Fruit fly (Drosophila melanogaster) whole organism, prepupa: Measurements from ENCODE around the gene sba.
A peak's percentile ranks its signal among the peaks of the same experiment; 100 is the strongest.

Experiments used
- Blimp-1 ChIP-seq: fragments of 200-800 bp; sonication (Bioruptor generic); optimal IDR thresholded peaks from 3 replicates; lab custom pipeline; 2017; ENCODE audit warnings: missing biosample characterization, missing genetic modification characterization, mild to moderate bottlenecking, moderate library complexity, missing genetic modification reagents
- CG10631 ChIP-seq: fragments of 200-800 bp; sonication (Bioruptor generic); optimal IDR thresholded peaks from 2 replicates; lab custom pipeline; 2016; ENCODE audit warnings: missing biosample characterization, missing genetic modification characterization
- CG10669 ChIP-seq: fragments of 200-800 bp; sonication (Bioruptor generic); optimal IDR thresholded peaks from 3 replicates; lab custom pipeline; 2018; ENCODE audit warnings: missing biosample characterization, mild to moderate bottlenecking, missing genetic modification characterization, moderate library complexity
- CG11902 ChIP-seq: fragments of 200-800 bp; sonication (Bioruptor generic); optimal IDR thresholded peaks from 3 replicates; lab custom pipeline; 2016; ENCODE audit warnings: missing biosample characterization, missing genetic modification characterization
- CG15336 ChIP-seq: fragments of 200-800 bp; sonication (Bioruptor generic); IDR thresholded peaks from 2 replicates; pipeline ENCODE4 v1.3.6; 2022; ENCODE audit warnings: missing biosample characterization, missing genetic modification characterization
- CG1621 ChIP-seq: fragments of 200-800 bp; sonication (Bioruptor generic); optimal IDR thresholded peaks from 3 replicates; lab custom pipeline; 2018; ENCODE audit warnings: missing biosample characterization, mild to moderate bottlenecking, missing genetic modification characterization
- CG3032 ChIP-seq: fragments of 200-800 bp; optimal IDR thresholded peaks from 2 replicates; lab custom pipeline; 2019; ENCODE audit warnings: missing biosample characterization, mild to moderate bottlenecking, missing genetic modification characterization, moderate library complexity
- CG31627 ChIP-seq: fragments of 200-800 bp; sonication (Bioruptor generic); optimal IDR thresholded peaks from 3 replicates; lab custom pipeline; 2016; ENCODE audit warnings: missing biosample characterization, missing genetic modification characterization
- CG32006 ChIP-seq: fragments of 200-800 bp; sonication (Bioruptor generic); optimal IDR thresholded peaks from 3 replicates; lab custom pipeline; 2017; ENCODE audit warnings: missing biosample characterization, mild to moderate bottlenecking, missing genetic modification characterization
- CG34406 ChIP-seq: fragments of 200-800 bp; sonication (Bioruptor generic); optimal IDR thresholded peaks from 3 replicates; lab custom pipeline; 2016; ENCODE audit warnings: missing biosample characterization, missing genetic modification characterization
- CG3919 ChIP-seq: fragments of 200-800 bp; sonication (Bioruptor generic); optimal IDR thresholded peaks from 3 replicates; lab custom pipeline; 2016; ENCODE audit warnings: missing biosample characterization, missing genetic modification characterization
- CG4318 ChIP-seq: fragments of 200-800 bp; sonication (Bioruptor generic); optimal IDR thresholded peaks from 3 replicates; lab custom pipeline; 2017; ENCODE audit warnings: missing biosample characterization, mild to moderate bottlenecking, missing genetic modification characterization
- CG6163 ChIP-seq: fragments of 200-800 bp; sonication (Bioruptor generic); IDR thresholded peaks from 3 replicates; pipeline ENCODE4 v1.3.6; 2022; ENCODE audit warnings: missing biosample characterization, missing genetic modification characterization
- CG6276 ChIP-seq: fragments of 200-800 bp; sonication (Bioruptor generic); optimal IDR thresholded peaks from 2 replicates; lab custom pipeline; 2017; ENCODE audit warnings: missing biosample characterization, mild to moderate bottlenecking, missing genetic modification characterization
- CG6808 ChIP-seq: fragments of 200-800 bp; sonication (Bioruptor generic); optimal IDR thresholded peaks from 3 replicates; lab custom pipeline; 2017; ENCODE audit warnings: missing biosample characterization, missing genetic modification characterization, mild to moderate bottlenecking, moderate library complexity, missing genetic modification reagents
- CG8119 ChIP-seq: fragments of 200-800 bp; sonication (Bioruptor generic); IDR thresholded peaks from 3 replicates; pipeline ENCODE4 v1.3.6; 2022; ENCODE audit warnings: missing biosample characterization, missing genetic modification characterization
- CG8632 ChIP-seq: fragments of 200-800 bp; sonication (Bioruptor generic); optimal IDR thresholded peaks from 3 replicates; lab custom pipeline; 2016; ENCODE audit warnings: missing biosample characterization, missing genetic modification characterization
- CG9139 ChIP-seq: fragments of 200-800 bp; sonication (Bioruptor generic); optimal IDR thresholded peaks from 3 replicates; lab custom pipeline; 2017; ENCODE audit warnings: missing biosample characterization, mild to moderate bottlenecking, missing genetic modification characterization
- Eip75B ChIP-seq: fragments of 200-800 bp; sonication (Bioruptor generic); optimal IDR thresholded peaks from 3 replicates; lab custom pipeline; 2016; ENCODE audit warnings: missing biosample characterization, missing genetic modification characterization
- Eip78C ChIP-seq: fragments of 200-800 bp; sonication (Bioruptor generic); peaks from one replicate; lab custom pipeline; 2016; ENCODE audit warnings: missing biosample characterization, missing genetic modification characterization
- Eip93F ChIP-seq: fragments of 200-800 bp; sonication (Bioruptor generic); optimal IDR thresholded peaks from 2 replicates; lab custom pipeline; 2016; ENCODE audit warnings: missing biosample characterization, mild to moderate bottlenecking, missing genetic modification characterization
- Ets21C ChIP-seq: fragments of 200-800 bp; sonication (Bioruptor generic); optimal IDR thresholded peaks from 3 replicates; lab custom pipeline; 2016; ENCODE audit warnings: missing biosample characterization, missing genetic modification characterization
- Ets96B ChIP-seq: fragments of 200-800 bp; optimal IDR thresholded peaks from 2 replicates; lab custom pipeline; 2019; ENCODE audit warnings: missing biosample characterization, mild to moderate bottlenecking, missing genetic modification characterization, moderate library complexity
- Gug ChIP-seq: fragments of 200-800 bp; sonication (Bioruptor generic); IDR thresholded peaks from 2 replicates; pipeline ENCODE4 v1.3.6; 2022; ENCODE audit warnings: missing biosample characterization, missing genetic modification characterization
- Hr38 ChIP-seq: sonication (Bioruptor generic); optimal IDR thresholded peaks from 2 replicates; lab custom pipeline; 2016; ENCODE audit warnings: missing biosample characterization, missing genetic modification characterization
- Hr39 ChIP-seq: fragments of 200-800 bp; sonication (Bioruptor generic); optimal IDR thresholded peaks from 2 replicates; lab custom pipeline; 2016; ENCODE audit warnings: missing biosample characterization, missing genetic modification characterization
- Hr4 ChIP-seq: fragments of 200-800 bp; sonication (Bioruptor generic); optimal IDR thresholded peaks from 3 replicates; lab custom pipeline; 2016; ENCODE audit warnings: missing biosample characterization, missing genetic modification characterization
- OdsH ChIP-seq: fragments of 200-800 bp; sonication (Bioruptor generic); optimal IDR thresholded peaks from 3 replicates; lab custom pipeline; 2016; ENCODE audit warnings: missing biosample characterization, missing genetic modification characterization
- Smox ChIP-seq: fragments of 200-800 bp; sonication (Bioruptor generic); optimal IDR thresholded peaks from 3 replicates; lab custom pipeline; 2016; ENCODE audit warnings: missing biosample characterization, missing genetic modification characterization
- Sox102F ChIP-seq: fragments of 200-800 bp; sonication (Bioruptor generic); optimal IDR thresholded peaks from 2 replicates; lab custom pipeline; 2016; ENCODE audit warnings: missing biosample characterization, mild to moderate bottlenecking, missing genetic modification characterization
- Sox14 ChIP-seq: fragments of 200-800 bp; sonication (Bioruptor generic); optimal IDR thresholded peaks from 3 replicates; lab custom pipeline; 2016; ENCODE audit warnings: missing biosample characterization, missing genetic modification characterization
- Sox15 ChIP-seq: fragments of 200-800 bp; sonication (Bioruptor generic); optimal IDR thresholded peaks from 3 replicates; lab custom pipeline; 2016; ENCODE audit warnings: missing biosample characterization, missing genetic modification characterization
- achi ChIP-seq: fragments of 200-800 bp; sonication (Bioruptor generic); optimal IDR thresholded peaks from 3 replicates; lab custom pipeline; 2016; ENCODE audit warnings: missing biosample characterization, missing genetic modification characterization
- dac ChIP-seq: fragments of 200-800 bp; sonication (Bioruptor generic); optimal IDR thresholded peaks from 2 replicates; lab custom pipeline; 2017; ENCODE audit warnings: missing biosample characterization, mild to moderate bottlenecking, missing genetic modification characterization
- dsx ChIP-seq: fragments of 200-800 bp; optimal IDR thresholded peaks from 3 replicates; lab custom pipeline; 2019; ENCODE audit warnings: missing biosample characterization, mild to moderate bottlenecking, missing genetic modification characterization, moderate library complexity; ENCODE audit not compliant: poor library complexity, severe bottlenecking
- eg ChIP-seq: fragments of 200-800 bp; sonication (Bioruptor generic); IDR thresholded peaks from 3 replicates; pipeline ENCODE4 v1.3.6; 2022; ENCODE audit warnings: missing biosample characterization, missing genetic modification characterization
- esn ChIP-seq: fragments of 200-800 bp; sonication (Bioruptor generic); optimal IDR thresholded peaks from 2 replicates; lab custom pipeline; 2016; ENCODE audit warnings: missing biosample characterization, mild to moderate bottlenecking, missing genetic modification characterization, moderate library complexity
- fd59A ChIP-seq: fragments of 200-800 bp; sonication (Bioruptor generic); optimal IDR thresholded peaks from 2 replicates; lab custom pipeline; 2017; ENCODE audit warnings: missing biosample characterization, mild to moderate bottlenecking, missing genetic modification characterization, missing genetic modification reagents
- fd85E ChIP-seq: fragments of 200-800 bp; sonication (Bioruptor generic); optimal IDR thresholded peaks from 3 replicates; lab custom pipeline; 2016; ENCODE audit warnings: missing biosample characterization, missing genetic modification characterization
- fkh ChIP-seq: fragments of 200-800 bp; sonication (Bioruptor generic); optimal IDR thresholded peaks from 3 replicates; lab custom pipeline; 2017; ENCODE audit warnings: missing biosample characterization, mild to moderate bottlenecking, missing genetic modification characterization, moderate library complexity
- lz ChIP-seq: fragments of 200-800 bp; sonication (Bioruptor generic); optimal IDR thresholded peaks from 3 replicates; lab custom pipeline; 2016; ENCODE audit warnings: missing biosample characterization, missing genetic modification characterization
- pdm3 ChIP-seq: fragments of 200-800 bp; sonication (Bioruptor generic); optimal IDR thresholded peaks from 3 replicates; lab custom pipeline; 2016; ENCODE audit warnings: missing biosample characterization, missing genetic modification characterization
- spab ChIP-seq: fragments of 200-800 bp; sonication (Bioruptor generic); optimal IDR thresholded peaks from 2 replicates; lab custom pipeline; 2017; ENCODE audit warnings: missing biosample characterization, mild to moderate bottlenecking, missing genetic modification characterization, missing genetic modification reagents
- ss ChIP-seq, 2 experiments: fragments of 200-800 bp; sonication (Bioruptor generic); optimal IDR thresholded peaks; 2 replicates in 1 of 2; 3 replicates in 1 of 2; lab custom pipeline; 2017 to 2018; ENCODE audit warnings: mild to moderate bottlenecking in 2 of 2, missing biosample characterization in 2 of 2, missing genetic modification characterization in 2 of 2, moderate library complexity in 1 of 2
- svp ChIP-seq: fragments of 200-800 bp; sonication (Bioruptor generic); peaks from one replicate; lab custom pipeline; 2016; ENCODE audit warnings: missing biosample characterization, missing genetic modification characterization
- vri ChIP-seq: fragments of 200-800 bp; sonication (Bioruptor generic); optimal IDR thresholded peaks from 3 replicates; lab custom pipeline; 2016; ENCODE audit warnings: missing biosample characterization, mild to moderate bottlenecking, missing genetic modification characterization

sba gene

dm6 chr3R:23921701-23922501 is 872 bp downstream of the sba start (continued):
- TF ChIP-seq spab (no peak), Sox15 (GFP tag; lab: Kevin White, UChicago) (no peak), CG1621 (tag; lab: Kevin White, UChicago) (no peak), ss (GFP tag; optimal IDR thresholded peaks at IDR 0.05; lab: Kevin White, UChicago) (no peak), Hr39 (GFP tag; lab: Kevin White, UChicago) (no peak), Ets21C (GFP tag; lab: Kevin White, UChicago) (no peak), CG10669 (GFP tag; lab: Kevin White, UChicago) (peak; percentile 49), CG34406 (GFP tag; lab: Kevin White, UChicago) (peak; percentile 12), fd85E (no peak), CG6808 (GFP tag; lab: Kevin White, UChicago) (no peak), Blimp-1 (GFP tag; lab: Kevin White, UChicago) (no peak), lz (GFP tag; lab: Kevin White, UChicago) (no peak), fkh (GFP tag; lab: Kevin White, UChicago) (peak; percentile 92), dsx (GFP tag; lab: Kevin White, UChicago) (no peak), Eip93F (GFP tag; lab: Kevin White, UChicago) (no peak), vri (GFP tag; lab: Kevin White, UChicago) (peak; percentile 16)

- TF ChIP-seq CG15336 (GFP tag; lab: Robert Waterston, UW) = peak; percentile 26; the same call in 1 of the 2 replicates
- peak; percentile 31 for TF ChIP-seq Smox (GFP tag; lab: Kevin White, UChicago)
- peak; percentile 50 for TF ChIP-seq CG10669 (GFP tag; lab: Kevin White, UChicago)
- peak; percentile 26 for TF ChIP-seq CG3032
- peak; percentile 80 for TF ChIP-seq CG6163
- no peak for TF ChIP-seq Blimp-1 (GFP tag; lab: Kevin White, UChicago)
- TF ChIP-seq CG10631 = peak; percentile 14
- TF ChIP-seq lz (GFP tag; lab: Kevin White, UChicago) = peak; percentile 64
- TF ChIP-seq Sox102F (GFP tag; lab: Kevin White, UChicago) = peak; percentile 64
- peak; percentile 78 for TF ChIP-seq Eip78C (GFP tag; lab: Kevin White, UChicago)
- TF ChIP-seq CG34406 (GFP tag; lab: Kevin White, UChicago) = peak; percentile 45
- TF ChIP-seq Ets21C (GFP tag; lab: Kevin White, UChicago) = peak; percentile 2
- peak; percentile 6 for TF ChIP-seq Eip75B (GFP tag; lab: Kevin White, UChicago)
- TF ChIP-seq svp (GFP tag; lab: Kevin White, UChicago) = peak; percentile 79
- no peak for TF ChIP-seq fd85E
- TF ChIP-seq pdm3 = peak; percentile 48
- no peak for TF ChIP-seq CG4318
- TF ChIP-seq CG8119 = peak; percentile 37; the same call in 2 of the 3 replicates
- peak; percentile 78 for TF ChIP-seq Sox14
- no peak for TF ChIP-seq CG9139 (GFP tag; lab: Kevin White, UChicago)
- peak; percentile 23 for TF ChIP-seq fd59A (GFP tag; lab: Kevin White, UChicago)
- TF ChIP-seq Hr38 (GFP tag; lab: Kevin White, UChicago) = no peak
- peak; percentile 36 for TF ChIP-seq CG3919 (GFP tag; lab: Kevin White, UChicago)
- peak; percentile 23 for TF ChIP-seq Gug (GFP tag; lab: Robert Waterston, UW)
- no peak for TF ChIP-seq Hr4 (GFP tag; lab: Kevin White, UChicago)
- peak; percentile 10 for TF ChIP-seq CG8632
- peak; percentile 37 for TF ChIP-seq Ets96B (tag; lab: Kevin White, UChicago)
- TF ChIP-seq Hr39 (GFP tag; lab: Kevin White, UChicago) = peak; percentile 74
- TF ChIP-seq eg = peak; percentile 74
- peak; percentile 12 for TF ChIP-seq CG11902 (GFP tag; lab: Kevin White, UChicago)
- TF ChIP-seq dac = no peak
- TF ChIP-seq CG6808 (GFP tag; lab: Kevin White, UChicago) = peak; percentile 49
- TF ChIP-seq fkh (GFP tag; lab: Kevin White, UChicago) = no peak
- TF ChIP-seq achi = peak; percentile 32
- TF ChIP-seq OdsH (GFP tag; lab: Kevin White, UChicago) = no peak
- no peak for TF ChIP-seq CG6276 (GFP tag; lab: Kevin White, UChicago)
- peak; percentile 71 for TF ChIP-seq esn (GFP tag; lab: Kevin White, UChicago)
- no peak for TF ChIP-seq CG32006
- TF ChIP-seq CG31627 (GFP tag; lab: Kevin White, UChicago) = peak; percentile 58
Measured at dm6 chr3R:23920874-23921539, 1.8 kb downstream of the sba start.
